Fruit fly (Drosophila melanogaster): ENCODE data around the gene MED20.

Gene MED20

DNA sequence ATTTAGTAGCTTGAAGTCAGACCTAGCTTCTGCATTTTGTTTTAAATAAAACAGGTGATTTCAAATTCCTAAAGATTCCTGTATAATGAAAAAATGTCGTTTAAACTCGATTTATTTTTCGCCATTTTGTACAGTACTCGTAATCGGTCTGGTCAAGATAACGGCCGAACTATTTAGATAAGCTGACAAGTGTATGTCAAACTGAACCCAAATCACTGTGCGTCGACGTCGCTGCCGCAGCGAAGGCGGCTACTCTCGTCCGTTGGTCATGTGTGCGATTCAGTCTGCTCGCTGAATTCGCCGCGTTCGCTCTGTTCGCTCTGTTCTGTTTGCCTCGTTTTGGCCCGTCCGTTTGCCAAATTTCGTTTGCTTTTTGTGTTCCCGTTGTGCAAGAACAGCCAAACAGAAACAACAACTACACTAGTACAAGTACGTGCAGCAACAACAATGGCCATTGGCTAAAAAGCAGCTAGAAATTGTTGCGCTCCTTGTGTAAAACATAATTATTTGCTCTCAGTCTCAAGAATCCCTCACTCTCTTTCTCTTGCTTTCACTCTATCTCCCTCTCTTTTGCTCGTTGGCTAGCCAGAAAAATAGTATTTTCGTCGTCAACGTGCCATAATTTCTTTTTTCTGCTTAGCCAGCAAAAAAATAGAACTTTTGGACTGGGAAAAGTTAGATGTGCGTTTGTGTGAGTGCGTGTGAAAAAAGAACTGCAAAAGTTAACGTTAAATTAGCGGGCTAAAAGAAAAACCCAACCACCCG, 15.6 kb upstream of the MED20 start (continued):
- TF ChIP-seq CG10543 (GFP tag; optimal IDR thresholded peaks at IDR 0.05) (peak; percentile 61), dati (GFP tag; IDR thresholded peaks at IDR 0.05) (no peak), BtbVII (GFP tag; optimal IDR thresholded peaks at IDR 0.05) (no peak), Mrtf (GFP tag; IDR thresholded peaks at IDR 0.05) (no peak), vvl (GFP tag; IDR thresholded peaks at IDR 0.05) (peak; percentile 9; the same call in 1 of the 2 replicates), ems (GFP tag; optimal IDR thresholded peaks at IDR 0.05) (no peak), MBD-R2 (GFP tag; IDR thresholded peaks at IDR 0.05) (no peak), ap (GFP tag; IDR thresholded peaks at IDR 0.05) (no peak), CG8359 (GFP tag; optimal IDR thresholded peaks at IDR 0.05; ENCODE audit: borderline replicate concordance) (no peak), CG2199 (GFP tag; IDR thresholded peaks at IDR 0.05) (no peak), crol (GFP tag; IDR thresholded peaks at IDR 0.05) (no peak), fu2 (GFP tag; optimal IDR thresholded peaks at IDR 0.05) (no peak), Bdp1 (GFP tag; optimal IDR thresholded peaks at IDR 0.05) (no peak), CG18764 (GFP tag; optimal IDR thresholded peaks at IDR 0.05) (no peak), Gug (GFP tag; IDR thresholded peaks at IDR 0.05) (no peak), sug (tag; optimal IDR thresholded peaks at IDR 0.05) (peak; percentile 19), CG31224 (GFP tag; IDR thresholded peaks at IDR 0.05) (0 out of 2 replicates have a peak, but pooled peaks have one; percentile 5), Drgx (GFP tag; IDR thresholded peaks at IDR 0.05) (0 out of 2 replicates have a peak, but pooled peaks have one; percentile 11), CG13894 (tag; optimal IDR thresholded peaks at IDR 0.05) (no peak), CG31441 (GFP tag; IDR thresholded peaks at IDR 0.05) (no peak), CG4328 (GFP tag; optimal IDR thresholded peaks at IDR 0.05) (no peak), Hr51 (GFP tag; optimal IDR thresholded peaks at IDR 0.05) (no peak), Antp (GFP tag; optimal IDR thresholded peaks at IDR 0.05) (no peak), vnd (GFP tag; IDR thresholded peaks at IDR 0.05; ENCODE audit: partially characterized antibody) (0 out of 3 replicates have a peak, but pooled peaks have one; percentile 25), shn (GFP tag; optimal IDR thresholded peaks at IDR 0.05) (no peak), CG2875 (GFP tag; optimal IDR thresholded peaks at IDR 0.05) (no peak), CG6654 (GFP tag; optimal IDR thresholded peaks at IDR 0.05) (no peak), wek (GFP tag; optimal IDR thresholded peaks at IDR 0.05) (no peak), CG12236 (GFP tag; optimal IDR thresholded peaks at IDR 0.05) (no peak), Lhr (GFP tag; optimal IDR thresholded peaks at IDR 0.05) (no peak), Neu2 (GFP tag; optimal IDR thresholded peaks at IDR 0.05; ENCODE audit: borderline replicate concordance) (no peak), al (GFP tag; IDR thresholded peaks at IDR 0.05) (no peak), CG12744 (GFP tag; optimal IDR thresholded peaks at IDR 0.05) (no peak), CG11085 (GFP tag; IDR thresholded peaks at IDR 0.05) (no peak), CG13296 (GFP tag; optimal IDR thresholded peaks at IDR 0.05) (no peak), Aef1 (GFP tag; IDR thresholded peaks at IDR 0.05) (no peak), Sox102F (GFP tag; optimal IDR thresholded peaks at IDR 0.05) (no peak), CG15696 (tag; optimal IDR thresholded peaks at IDR 0.05) (no peak), Rx (GFP tag; IDR thresholded peaks at IDR 0.05) (no peak), gem (tag; optimal IDR thresholded peaks at IDR 0.05) (peak; percentile 22), CG9609 (GFP tag; optimal IDR thresholded peaks at IDR 0.05) (no peak), slp2 (GFP tag; optimal IDR thresholded peaks at IDR 0.05) (no peak), sima (GFP tag; optimal IDR thresholded peaks at IDR 0.05) (no peak), CG10366 (GFP tag; IDR thresholded peaks at IDR 0.05) (no peak), CG4854 (GFP tag; optimal IDR thresholded peaks at IDR 0.05) (no peak), CG7839 (tag; optimal IDR thresholded peaks at IDR 0.05) (no peak), nmo (GFP tag; optimal IDR thresholded peaks at IDR 0.05) (no peak)

Data from whole organism, embryonic.